Fruit fly (Drosophila melanogaster) whole organism, embryonic: ENCODE results near the gene mRpL49.
A peak's percentile ranks its signal among the peaks of the same experiment; 100 is the strongest.

ENCODE experiments used
- Blimp-1 ChIP-seq: fragments of 200-800 bp; sonication (Bioruptor generic); optimal IDR thresholded peaks from 3 replicates; lab custom pipeline; 2018; ENCODE audit warnings: missing biosample characterization, missing genetic modification characterization, mild to moderate bottlenecking, moderate library complexity, missing genetic modification reagents
- CG10979 ChIP-seq: fragments of 200-800 bp; sonication (Bioruptor generic); optimal IDR thresholded peaks from 2 replicates; lab custom pipeline; 2018; ENCODE audit warnings: missing biosample characterization, mild to moderate bottlenecking, missing genetic modification characterization, moderate library complexity
- CG11093 ChIP-seq: fragments of 200-800 bp; sonication (Bioruptor generic); IDR thresholded peaks from 3 replicates; pipeline ENCODE4 v1.3.6; 2022; ENCODE audit warnings: missing biosample characterization, missing genetic modification characterization
- CG12104 ChIP-seq: fragments of 200-800 bp; sonication (Bioruptor generic); optimal IDR thresholded peaks from 3 replicates; lab custom pipeline; 2016; ENCODE audit warnings: missing biosample characterization, missing genetic modification characterization
- CG12299 ChIP-seq: fragments of 200-800 bp; sonication (Bioruptor generic); optimal IDR thresholded peaks from 2 replicates; lab custom pipeline; 2018; ENCODE audit warnings: missing biosample characterization, mild to moderate bottlenecking, missing genetic modification characterization
- CG12659 ChIP-seq: fragments of 200-800 bp; sonication (Bioruptor generic); optimal IDR thresholded peaks from 3 replicates; lab custom pipeline; 2017; ENCODE audit warnings: mild to moderate bottlenecking, missing biosample characterization, missing genetic modification reagents, missing genetic modification characterization
- CG13287 ChIP-seq: fragments of 200-800 bp; sonication (Bioruptor generic); IDR thresholded peaks from 2 replicates; pipeline ENCODE4 v1.3.6; 2022; ENCODE audit warnings: missing biosample characterization, missing genetic modification characterization; ENCODE audit not compliant: partially characterized antibody
- CG17328 ChIP-seq: fragments of 200-800 bp; sonication (Bioruptor generic); IDR thresholded peaks from 2 replicates; pipeline ENCODE4 v1.3.6; 2022; ENCODE audit warnings: missing biosample characterization, missing genetic modification characterization
- CG2116 ChIP-seq: fragments of 200-800 bp; sonication (Bioruptor generic); optimal IDR thresholded peaks from 3 replicates; lab custom pipeline; 2018; ENCODE audit warnings: missing biosample characterization, mild to moderate bottlenecking, missing genetic modification characterization
- CG2678 ChIP-seq: fragments of 200-800 bp; sonication (Bioruptor generic); optimal IDR thresholded peaks from 3 replicates; lab custom pipeline; 2019; ENCODE audit warnings: missing biosample characterization, mild to moderate bottlenecking, missing genetic modification characterization, moderate library complexity
- CG2712 ChIP-seq: fragments of 200-800 bp; optimal IDR thresholded peaks from 3 replicates; lab custom pipeline; 2019; ENCODE audit warnings: missing biosample characterization, mild to moderate bottlenecking, missing genetic modification characterization, moderate library complexity
- CG30431 ChIP-seq: fragments of 200-800 bp; sonication (Bioruptor generic); optimal IDR thresholded peaks from 2 replicates; lab custom pipeline; 2017; ENCODE audit warnings: missing biosample characterization, missing genetic modification characterization
- CG33557 ChIP-seq: fragments of 200-800 bp; sonication (Bioruptor generic); optimal IDR thresholded peaks from 2 replicates; lab custom pipeline; 2019; ENCODE audit warnings: missing biosample characterization, mild to moderate bottlenecking, missing genetic modification characterization, moderate library complexity
- CG4404 ChIP-seq: fragments of 200-800 bp; sonication (Bioruptor generic); IDR thresholded peaks from 2 replicates; pipeline ENCODE4 v1.3.6; 2022; ENCODE audit warnings: missing biosample characterization, missing genetic modification characterization
- CG5245 ChIP-seq: fragments of 200-800 bp; sonication (Bioruptor generic); optimal IDR thresholded peaks from 3 replicates; lab custom pipeline; 2016; ENCODE audit warnings: missing biosample characterization, missing genetic modification characterization
- CG7839 ChIP-seq: fragments of 200-800 bp; sonication (Bioruptor generic); optimal IDR thresholded peaks from 3 replicates; lab custom pipeline; 2018; ENCODE audit warnings: missing biosample characterization, mild to moderate bottlenecking, missing genetic modification characterization, moderate library complexity
- CG7987 ChIP-seq: fragments of 200-800 bp; sonication (Bioruptor generic); optimal IDR thresholded peaks from 2 replicates; lab custom pipeline; 2018; ENCODE audit warnings: missing biosample characterization, mild to moderate bottlenecking, missing genetic modification characterization, moderate library complexity
- CG9437 ChIP-seq: fragments of 200-800 bp; sonication (Bioruptor generic); optimal IDR thresholded peaks from 2 replicates; lab custom pipeline; 2018; ENCODE audit warnings: missing biosample characterization, mild to moderate bottlenecking, missing genetic modification characterization
- Doc2 ChIP-seq: fragments of 200-800 bp; sonication (Bioruptor generic); IDR thresholded peaks from 2 replicates; pipeline ENCODE4 v1.3.6; 2022; ENCODE audit warnings: missing biosample characterization, missing genetic modification characterization
- E2f1 ChIP-seq: fragments of 200-800 bp; sonication (Bioruptor generic); IDR thresholded peaks from 2 replicates; pipeline ENCODE4 v1.3.6; 2022; ENCODE audit warnings: missing biosample characterization, missing genetic modification characterization
- Hr3 ChIP-seq: fragments of 200-800 bp; sonication (Bioruptor generic); optimal IDR thresholded peaks from 3 replicates; lab custom pipeline; 2016; ENCODE audit warnings: missing biosample characterization, missing genetic modification characterization
- Hr39 ChIP-seq: fragments of >200 bp; optimal IDR thresholded peaks from 2 replicates; lab custom pipeline; 2017
- Med ChIP-seq: fragments of 200-800 bp; sonication (Bioruptor generic); peaks from one replicate; lab custom pipeline; 2016; ENCODE audit warnings: missing biosample characterization, missing genetic modification characterization, mild to moderate bottlenecking, inconsistent platforms, moderate library complexity
- Opbp ChIP-seq: fragments of 200-800 bp; sonication (Bioruptor generic); IDR thresholded peaks from 3 replicates; pipeline ENCODE4 v1.3.6; 2022; ENCODE audit warnings: missing biosample characterization, missing genetic modification characterization; ENCODE audit not compliant: partially characterized antibody
- Sry-β ChIP-seq: fragments of 200-800 bp; sonication (Bioruptor generic); optimal IDR thresholded peaks from 2 replicates; lab custom pipeline; 2018; ENCODE audit warnings: missing biosample characterization, mild to moderate bottlenecking, missing genetic modification characterization, moderate library complexity
- Xbp1 ChIP-seq: fragments of 200-800 bp; sonication (Bioruptor generic); optimal IDR thresholded peaks from 3 replicates; lab custom pipeline; 2016; ENCODE audit warnings: missing biosample characterization, mild to moderate bottlenecking, missing genetic modification characterization
- ab ChIP-seq: fragments of 200-800 bp; sonication (Bioruptor generic); optimal IDR thresholded peaks from 2 replicates; lab custom pipeline; 2016; ENCODE audit warnings: missing biosample characterization, missing genetic modification characterization
- crc ChIP-seq: fragments of 200-800 bp; sonication (Bioruptor generic); optimal IDR thresholded peaks from 2 replicates; lab custom pipeline; 2016; ENCODE audit warnings: missing biosample characterization, missing genetic modification characterization
- crol ChIP-seq: fragments of 200-800 bp; sonication (Bioruptor generic); IDR thresholded peaks from 2 replicates; pipeline ENCODE4 v1.3.6; 2022; ENCODE audit warnings: missing biosample characterization, missing genetic modification characterization
- fd102C ChIP-seq: fragments of 200-800 bp; sonication (Bioruptor generic); optimal IDR thresholded peaks from 2 replicates; lab custom pipeline; 2018; ENCODE audit warnings: missing biosample characterization, mild to moderate bottlenecking, missing genetic modification characterization, moderate library complexity
- ftz-f1 ChIP-seq: fragments of 200-800 bp; sonication (Bioruptor generic); optimal IDR thresholded peaks from 2 replicates; lab custom pipeline; 2016; ENCODE audit warnings: missing biosample characterization, missing genetic modification characterization
- grau ChIP-seq: fragments of 200-800 bp; optimal IDR thresholded peaks from 3 replicates; lab custom pipeline; 2019; ENCODE audit warnings: missing biosample characterization, mild to moderate bottlenecking, missing genetic modification characterization, moderate library complexity
- gsb ChIP-seq: fragments of 200-800 bp; sonication (Bioruptor generic); IDR thresholded peaks from 2 replicates; pipeline ENCODE4 v1.3.6; 2022; ENCODE audit warnings: missing biosample characterization, missing genetic modification characterization
- h ChIP-seq: fragments of >200 bp; optimal IDR thresholded peaks from 2 replicates; lab custom pipeline; 2017
- hth ChIP-seq: fragments of >200 bp; optimal IDR thresholded peaks from 2 replicates; lab custom pipeline; 2017; ENCODE audit warnings: inconsistent platforms
- knrl ChIP-seq: fragments of 200-800 bp; sonication (Bioruptor generic); IDR thresholded peaks from 3 replicates; pipeline ENCODE4 v1.3.6; 2022; ENCODE audit warnings: missing biosample characterization, missing genetic modification characterization; ENCODE audit not compliant: partially characterized antibody
- maf-S ChIP-seq: fragments of 200-800 bp; sonication (Bioruptor generic); optimal IDR thresholded peaks from 2 replicates; lab custom pipeline; 2016; ENCODE audit warnings: missing biosample characterization, missing genetic modification characterization
- nau ChIP-seq: fragments of 200-800 bp; sonication (Bioruptor generic); optimal IDR thresholded peaks from 3 replicates; lab custom pipeline; 2017; ENCODE audit warnings: missing biosample characterization, mild to moderate bottlenecking, missing genetic modification characterization, missing genetic modification reagents
- oc ChIP-seq: fragments of 200-800 bp; sonication (Bioruptor generic); optimal IDR thresholded peaks from 2 replicates; lab custom pipeline; 2018; ENCODE audit warnings: missing biosample characterization, mild to moderate bottlenecking, missing genetic modification characterization, moderate library complexity
- otp ChIP-seq: fragments of 200-800 bp; sonication (Bioruptor generic); IDR thresholded peaks from 3 replicates; pipeline ENCODE4, ENCODE4 v1.3.6; 2022; ENCODE audit warnings: missing biosample characterization, missing genetic modification characterization
- pho ChIP-seq: fragments of 200-800 bp; sonication (Bioruptor generic); optimal IDR thresholded peaks from 2 replicates; lab custom pipeline; 2016; ENCODE audit warnings: missing biosample characterization, missing genetic modification characterization
- phol ChIP-seq: fragments of 200-800 bp; sonication (Bioruptor generic); optimal IDR thresholded peaks from 3 replicates; lab custom pipeline; 2018; ENCODE audit warnings: missing biosample characterization, mild to moderate bottlenecking, missing genetic modification characterization, moderate library complexity
- prd ChIP-seq, 3 experiments: fragments of >200 bp in 2 of 3; fragments of 200-800 bp in 1 of 3; sonication (Bioruptor generic) in 1 of 3; optimal IDR thresholded peaks in 2 of 3; IDR thresholded peaks in 1 of 3; 2 replicates in 2 of 3; 3 replicates in 1 of 3; pipeline versions ENCODE4 v1.3.6 to Lab custom; 2017 to 2022; ENCODE audit warnings: missing biosample characterization in 1 of 3, missing genetic modification characterization in 1 of 3
- salm ChIP-seq: fragments of 200-800 bp; sonication (Bioruptor generic); optimal IDR thresholded peaks from 2 replicates; lab custom pipeline; 2018; ENCODE audit warnings: missing biosample characterization, mild to moderate bottlenecking, missing genetic modification characterization
- sisA ChIP-seq: fragments of 200-800 bp; sonication (Bioruptor generic); IDR thresholded peaks from 2 replicates; pipeline ENCODE4 v1.3.6; 2022; ENCODE audit warnings: missing biosample characterization, missing genetic modification characterization
- tgo ChIP-seq: fragments of 200-800 bp; sonication (Bioruptor generic); IDR thresholded peaks from 3 replicates; pipeline ENCODE4 v1.3.6; 2022; ENCODE audit warnings: missing biosample characterization, missing genetic modification characterization
- trem ChIP-seq: fragments of 200-800 bp; optimal IDR thresholded peaks from 3 replicates; lab custom pipeline; 2019; ENCODE audit warnings: missing biosample characterization, mild to moderate bottlenecking, missing genetic modification characterization, moderate library complexity
- usp ChIP-seq: fragments of >200 bp; optimal IDR thresholded peaks from 2 replicates; lab custom pipeline; 2017; ENCODE audit warnings: missing biosample characterization, missing genetic modification characterization
- zen ChIP-seq: fragments of 200-800 bp; sonication (Bioruptor generic); optimal IDR thresholded peaks from 3 replicates; lab custom pipeline; 2018; ENCODE audit warnings: missing biosample characterization, mild to moderate bottlenecking, missing genetic modification characterization, moderate library complexity
- zf30C ChIP-seq: fragments of 200-800 bp; sonication (Bioruptor generic); optimal IDR thresholded peaks from 3 replicates; lab custom pipeline; 2018; ENCODE audit warnings: missing biosample characterization, mild to moderate bottlenecking, missing genetic modification characterization

The mRpL49 gene

dm6 chrX:12909577-12910426, 2.9 kb downstream of the mRpL49 start, which contains the start of the genes Brms1 and CG4645 (continued):
- TF ChIP-seq fd102C (GFP tag; lab: Kevin White, UChicago): no peak
- peak; percentile 40 for TF ChIP-seq CG33557
- TF ChIP-seq crol (GFP tag; lab: Robert Waterston, UW): no peak
- TF ChIP-seq zen: no peak
- TF ChIP-seq CG30431 (GFP tag; lab: Kevin White, UChicago): no peak
- TF ChIP-seq Hr3 (GFP tag; lab: Kevin White, UChicago): peak; percentile 58
- peak; percentile 92 for TF ChIP-seq Sry-β (GFP tag; lab: Kevin White, UChicago)
- no peak for TF ChIP-seq knrl
- TF ChIP-seq maf-S (GFP tag; lab: Kevin White, UChicago): no peak
- TF ChIP-seq sisA: 0 out of 2 replicates have a peak, but pooled peaks have one; percentile 5
- TF ChIP-seq CG11093: no peak
- no peak for TF ChIP-seq nau (GFP tag; lab: Kevin White, UChicago)
- peak; percentile 72 for TF ChIP-seq CG12659 (GFP tag; lab: Kevin White, UChicago)
- TF ChIP-seq CG12104 (GFP tag; lab: Kevin White, UChicago): peak; percentile 6
- no peak for TF ChIP-seq hth (lab: Kevin White, UChicago)
- TF ChIP-seq CG13287: peak; percentile 29
- TF ChIP-seq trem (tag; lab: Kevin White, UChicago): peak; percentile 13
- peak; percentile 68 for TF ChIP-seq phol (tag; lab: Kevin White, UChicago)
- TF ChIP-seq oc (tag; lab: Kevin White, UChicago): no peak
- 0 out of 3 replicates have a peak, but pooled peaks have one; percentile 8 for TF ChIP-seq Opbp (GFP tag; lab: Robert Waterston, UW)
- peak; percentile 17 for TF ChIP-seq pho (GFP tag; lab: Kevin White, UChicago)
- TF ChIP-seq gsb (GFP tag; lab: Robert Waterston, UW): no peak
- no peak for TF ChIP-seq otp (GFP tag; lab: Robert Waterston, UW)
- TF ChIP-seq CG2116 (GFP tag; lab: Kevin White, UChicago): peak; percentile 44
- TF ChIP-seq E2f1 (GFP tag; lab: Robert Waterston, UW): 0 out of 2 replicates have a peak, but pooled peaks have one; percentile 22
- TF ChIP-seq CG12299 (tag; lab: Kevin White, UChicago): no peak
- no peak for TF ChIP-seq ab
- TF ChIP-seq Doc2 (GFP tag; lab: Robert Waterston, UW): no peak
- TF ChIP-seq h: no peak
- no peak for TF ChIP-seq usp (GFP tag; lab: Kevin White, UChicago)
- TF ChIP-seq CG5245 (GFP tag; lab: Kevin White, UChicago): no peak
- TF ChIP-seq CG2678: peak; percentile 66
- TF ChIP-seq Med (GFP tag; lab: Kevin White, UChicago): peak; percentile 72
- no peak for TF ChIP-seq ftz-f1 (GFP tag; lab: Kevin White, UChicago)
- TF ChIP-seq CG9437 (GFP tag; lab: Kevin White, UChicago): peak; percentile 54
- TF ChIP-seq CG7987 (GFP tag; lab: Kevin White, UChicago): no peak
- TF ChIP-seq salm (tag; lab: Kevin White, UChicago): no peak
- 0 out of 3 replicates have a peak, but pooled peaks have one; percentile 39 for TF ChIP-seq tgo
- no peak for TF ChIP-seq Hr39 (lab: Kevin White, UChicago)

DNA sequence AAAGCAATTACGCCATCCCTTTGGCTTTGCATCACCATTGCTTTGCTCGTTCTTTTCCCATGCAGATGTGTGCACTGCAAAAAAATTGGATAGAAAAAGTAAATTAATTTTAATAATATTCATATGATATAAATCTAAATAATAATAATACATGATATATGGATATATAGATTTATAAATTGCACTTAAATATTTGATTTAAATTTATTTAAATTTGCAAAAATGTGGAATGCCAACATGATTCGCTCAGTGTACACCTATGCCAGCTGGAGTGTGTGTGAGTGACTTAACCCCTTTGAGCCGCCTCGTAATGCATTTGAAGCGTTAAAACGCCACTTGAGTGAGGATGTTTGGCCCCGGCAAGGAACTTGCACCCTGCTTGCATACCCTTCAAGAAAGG, 6.8 kb downstream of the mRpL49 start:
- TF ChIP-seq CG4404 (GFP tag; lab: Robert Waterston, UW): peak; percentile 55
- peak; percentile 19 for TF ChIP-seq CG10979 (tag; lab: Kevin White, UChicago)
- TF ChIP-seq crc (GFP tag; lab: Kevin White, UChicago): no peak
- TF ChIP-seq zf30C: no peak
- peak; percentile 40 for TF ChIP-seq zen
- TF ChIP-seq CG17328 (GFP tag; lab: Robert Waterston, UW): 0 out of 2 replicates have a peak, but pooled peaks have one; percentile 20
- peak; percentile 29 for TF ChIP-seq grau (tag; lab: Kevin White, UChicago)
- TF ChIP-seq Blimp-1 (GFP tag; lab: Kevin White, UChicago): peak; percentile 31
- TF ChIP-seq prd (optimal IDR thresholded peaks at IDR 0.05; lab: Kevin White, UChicago): no peak
- TF ChIP-seq prd (GFP tag; IDR thresholded peaks at IDR 0.05; lab: Robert Waterston, UW): 0 out of 3 replicates have a peak, but pooled peaks have one; percentile 40
- peak; percentile 44 for TF ChIP-seq CG2712 (tag; lab: Kevin White, UChicago)
- TF ChIP-seq CG7839 (tag; lab: Kevin White, UChicago): peak; percentile 13
- peak; percentile 2 for TF ChIP-seq Xbp1 (GFP tag; lab: Kevin White, UChicago)
- no peak for TF ChIP-seq otp (GFP tag; lab: Robert Waterston, UW)
